Fruit fly (Drosophila melanogaster) whole organism, embryonic: ENCODE measurements around the gene drn.

Experiments
- Aef1 ChIP-seq: fragments of 200-800 bp; sonication (Bioruptor generic); IDR thresholded peaks from 3 replicates; pipeline ENCODE4 v1.3.6; 2022; ENCODE audit warnings: missing biosample characterization, missing genetic modification characterization
- Bdp1 ChIP-seq: fragments of 200-800 bp; sonication (Bioruptor generic); optimal IDR thresholded peaks from 3 replicates; lab custom pipeline; 2016; ENCODE audit warnings: missing biosample characterization, missing genetic modification characterization
- CG1024 ChIP-seq: fragments of 200-800 bp; sonication (Bioruptor generic); IDR thresholded peaks from 2 replicates; pipeline ENCODE4 v1.3.6; 2022; ENCODE audit warnings: missing biosample characterization, missing genetic modification characterization
- CG10979 ChIP-seq: fragments of 200-800 bp; sonication (Bioruptor generic); optimal IDR thresholded peaks from 2 replicates; lab custom pipeline; 2018; ENCODE audit warnings: missing biosample characterization, mild to moderate bottlenecking, missing genetic modification characterization, moderate library complexity
- CG11696 ChIP-seq: fragments of 200-800 bp; sonication (Bioruptor generic); IDR thresholded peaks from 2 replicates; pipeline ENCODE4 v1.3.6; 2022; ENCODE audit warnings: missing biosample characterization, missing genetic modification characterization
- CG14441 ChIP-seq: fragments of 200-800 bp; sonication (Bioruptor generic); IDR thresholded peaks from 2 replicates; pipeline ENCODE4 v1.3.6; 2022; ENCODE audit warnings: missing biosample characterization, missing genetic modification characterization
- CG14710 ChIP-seq: fragments of 200-800 bp; sonication (Bioruptor generic); optimal IDR thresholded peaks from 3 replicates; lab custom pipeline; 2019; ENCODE audit warnings: missing biosample characterization, mild to moderate bottlenecking, missing genetic modification characterization, moderate library complexity
- CG1647 ChIP-seq: fragments of 200-800 bp; sonication (Bioruptor generic); optimal IDR thresholded peaks from 3 replicates; lab custom pipeline; 2016; ENCODE audit warnings: missing biosample characterization, missing genetic modification characterization
- CG16863 ChIP-seq: fragments of 200-800 bp; sonication (Bioruptor generic); optimal IDR thresholded peaks from 3 replicates; lab custom pipeline; 2016; ENCODE audit warnings: missing biosample characterization, missing genetic modification characterization
- CG18619 ChIP-seq: fragments of 200-800 bp; sonication (Bioruptor generic); optimal IDR thresholded peaks from 3 replicates; lab custom pipeline; 2017; ENCODE audit warnings: missing biosample characterization, mild to moderate bottlenecking, missing genetic modification characterization
- CG2116 ChIP-seq: fragments of 200-800 bp; sonication (Bioruptor generic); optimal IDR thresholded peaks from 3 replicates; lab custom pipeline; 2018; ENCODE audit warnings: missing biosample characterization, mild to moderate bottlenecking, missing genetic modification characterization
- CG2875 ChIP-seq: fragments of 200-800 bp; sonication (Bioruptor generic); optimal IDR thresholded peaks from 2 replicates; lab custom pipeline; 2017; ENCODE audit warnings: missing biosample characterization, mild to moderate bottlenecking, missing genetic modification characterization, missing genetic modification reagents
- CG30020 ChIP-seq: fragments of 200-800 bp; optimal IDR thresholded peaks from 2 replicates; lab custom pipeline; 2019; ENCODE audit warnings: missing biosample characterization, mild to moderate bottlenecking, missing genetic modification characterization, moderate library complexity
- CG34422 ChIP-seq: fragments of 200-800 bp; sonication (Bioruptor generic); IDR thresholded peaks from 3 replicates; pipeline ENCODE4 v1.3.6; 2022; ENCODE audit warnings: missing biosample characterization, missing genetic modification characterization
- CG7357 ChIP-seq: fragments of 200-800 bp; sonication (Bioruptor generic); IDR thresholded peaks from 3 replicates; pipeline ENCODE4 v1.3.6; 2022; ENCODE audit warnings: missing biosample characterization, missing genetic modification characterization
- CG7786 ChIP-seq: fragments of 200-800 bp; sonication (Bioruptor generic); optimal IDR thresholded peaks from 2 replicates; lab custom pipeline; 2016; ENCODE audit warnings: missing biosample characterization, missing genetic modification characterization
- CG9727 ChIP-seq: fragments of 200-800 bp; sonication (Bioruptor generic); optimal IDR thresholded peaks from 3 replicates; lab custom pipeline; 2017; ENCODE audit warnings: missing biosample characterization, mild to moderate bottlenecking, missing genetic modification characterization
- CG9817 ChIP-seq: fragments of 200-800 bp; sonication (Bioruptor generic); optimal IDR thresholded peaks from 2 replicates; lab custom pipeline; 2018; ENCODE audit warnings: missing biosample characterization, mild to moderate bottlenecking, missing genetic modification characterization, moderate library complexity
- CG9932 ChIP-seq: fragments of 200-800 bp; sonication (Bioruptor generic); IDR thresholded peaks from 2 replicates; pipeline ENCODE4 v1.3.6; 2022; ENCODE audit warnings: missing biosample characterization, missing genetic modification characterization
- Chrac-16 ChIP-seq: fragments of 200-800 bp; sonication (Bioruptor generic); optimal IDR thresholded peaks from 3 replicates; lab custom pipeline; 2016; ENCODE audit warnings: missing biosample characterization, missing genetic modification characterization
- D19A ChIP-seq: fragments of 200-800 bp; optimal IDR thresholded peaks from 3 replicates; lab custom pipeline; 2019; ENCODE audit warnings: missing biosample characterization, mild to moderate bottlenecking, missing genetic modification characterization, moderate library complexity
- E2f2 ChIP-seq: fragments of 200-800 bp; sonication (Bioruptor generic); IDR thresholded peaks from 2 replicates; pipeline ENCODE4 v1.3.6; 2022; ENCODE audit warnings: missing biosample characterization, missing genetic modification characterization
- Eip74EF ChIP-seq, 2 experiments: fragments of 200-800 bp in 1 of 2; fragments of >200 bp in 1 of 2; sonication (Bioruptor generic) in 1 of 2; optimal IDR thresholded peaks; 2 replicates each; lab custom pipeline; 2017 to 2019; ENCODE audit warnings: missing biosample characterization in 2 of 2, missing genetic modification characterization in 2 of 2, mild to moderate bottlenecking in 1 of 2, moderate library complexity in 1 of 2
- Fer3 ChIP-seq: fragments of 200-800 bp; sonication (Bioruptor generic); optimal IDR thresholded peaks from 2 replicates; lab custom pipeline; 2018; ENCODE audit warnings: missing biosample characterization, mild to moderate bottlenecking, missing genetic modification characterization, moderate library complexity
- HHEX ChIP-seq: fragments of 200-800 bp; sonication (Bioruptor generic); optimal IDR thresholded peaks from 3 replicates; lab custom pipeline; 2017; ENCODE audit warnings: missing biosample characterization, mild to moderate bottlenecking, missing genetic modification characterization, missing genetic modification reagents
- MESR4 ChIP-seq: fragments of 200-800 bp; sonication (Bioruptor generic); optimal IDR thresholded peaks from 2 replicates; lab custom pipeline; 2018; ENCODE audit warnings: missing biosample characterization, mild to moderate bottlenecking, missing genetic modification characterization, moderate library complexity
- NC2β ChIP-seq: fragments of 200-800 bp; sonication (Bioruptor generic); optimal IDR thresholded peaks from 2 replicates; lab custom pipeline; 2016; ENCODE audit warnings: missing biosample characterization, missing genetic modification characterization
- Rx ChIP-seq: fragments of 200-800 bp; sonication (Bioruptor generic); IDR thresholded peaks from 2 replicates; pipeline ENCODE4 v1.3.6; 2022; ENCODE audit warnings: missing biosample characterization, missing genetic modification characterization
- Side ChIP-seq: fragments of 200-800 bp; sonication (Bioruptor generic); optimal IDR thresholded peaks from 2 replicates; lab custom pipeline; 2016; ENCODE audit warnings: missing biosample characterization, missing genetic modification characterization
- Ssrp ChIP-seq: fragments of 200-800 bp; sonication (Bioruptor generic); optimal IDR thresholded peaks from 2 replicates; lab custom pipeline; 2018; ENCODE audit warnings: missing biosample characterization, mild to moderate bottlenecking, missing genetic modification characterization, moderate library complexity
- Usf ChIP-seq: fragments of 200-800 bp; sonication (Bioruptor generic); optimal IDR thresholded peaks from 2 replicates; lab custom pipeline; 2017; ENCODE audit warnings: missing genotype, missing biosample characterization, missing genetic modification characterization
- ato ChIP-seq: fragments of 200-800 bp; sonication (Bioruptor generic); IDR thresholded peaks from 2 replicates; pipeline ENCODE4 v1.3.6; 2022; ENCODE audit warnings: missing biosample characterization, missing genetic modification characterization; ENCODE audit not compliant: partially characterized antibody
- eve ChIP-seq, 2 experiments: fragments of >200 bp; optimal IDR thresholded peaks; 2 replicates each; lab custom pipeline; 2017; ENCODE audit warnings: missing biosample characterization in 2 of 2, missing genetic modification characterization in 2 of 2
- grau ChIP-seq: fragments of 200-800 bp; optimal IDR thresholded peaks from 3 replicates; lab custom pipeline; 2019; ENCODE audit warnings: missing biosample characterization, mild to moderate bottlenecking, missing genetic modification characterization, moderate library complexity
- gsb-n ChIP-seq: fragments of 200-800 bp; sonication (Bioruptor generic); optimal IDR thresholded peaks from 3 replicates; lab custom pipeline; 2018; ENCODE audit warnings: missing biosample characterization, mild to moderate bottlenecking, missing genetic modification characterization
- hb ChIP-seq: fragments of 200-800 bp; sonication (Bioruptor generic); IDR thresholded peaks from 3 replicates; pipeline ENCODE4 v1.3.6; 2022; ENCODE audit warnings: missing biosample characterization, missing genetic modification characterization; ENCODE audit not compliant: partially characterized antibody
- hth ChIP-seq: fragments of >200 bp; optimal IDR thresholded peaks from 2 replicates; lab custom pipeline; 2017; ENCODE audit warnings: inconsistent platforms
- inv ChIP-seq: fragments of 200-800 bp; sonication (Bioruptor generic); IDR thresholded peaks from 2 replicates; pipeline ENCODE4 v1.3.6; 2022; ENCODE audit warnings: missing biosample characterization, missing genetic modification characterization; ENCODE audit not compliant: partially characterized antibody
- jing ChIP-seq: fragments of 200-800 bp; sonication (Bioruptor generic); optimal IDR thresholded peaks from 2 replicates; lab custom pipeline; 2018; ENCODE audit warnings: missing biosample characterization, mild to moderate bottlenecking, missing genetic modification characterization
- lbe ChIP-seq: fragments of 200-800 bp; sonication (Bioruptor generic); optimal IDR thresholded peaks from 2 replicates; lab custom pipeline; 2016; ENCODE audit warnings: missing biosample characterization, mild to moderate bottlenecking, missing genetic modification characterization
- nom ChIP-seq: fragments of 200-800 bp; sonication (Bioruptor generic); optimal IDR thresholded peaks from 2 replicates; lab custom pipeline; 2017; ENCODE audit warnings: missing biosample characterization, missing genetic modification characterization, mild to moderate bottlenecking, moderate library complexity, missing genetic modification reagents
- p53 ChIP-seq: fragments of 200-800 bp; sonication (Bioruptor generic); optimal IDR thresholded peaks from 2 replicates; lab custom pipeline; 2016; ENCODE audit warnings: missing biosample characterization, missing genetic modification characterization
- phol ChIP-seq: fragments of 200-800 bp; sonication (Bioruptor generic); optimal IDR thresholded peaks from 3 replicates; lab custom pipeline; 2018; ENCODE audit warnings: missing biosample characterization, mild to moderate bottlenecking, missing genetic modification characterization, moderate library complexity
- psq ChIP-seq: fragments of 200-800 bp; sonication (Bioruptor generic); optimal IDR thresholded peaks from 2 replicates; lab custom pipeline; 2017; ENCODE audit warnings: missing biosample characterization, missing genetic modification characterization
- repo ChIP-seq: fragments of 200-800 bp; sonication (Bioruptor generic); optimal IDR thresholded peaks from 2 replicates; lab custom pipeline; 2016; ENCODE audit warnings: missing biosample characterization, missing genetic modification characterization
- row ChIP-seq: fragments of 200-800 bp; sonication (Bioruptor generic); IDR thresholded peaks from 3 replicates; pipeline ENCODE4 v1.3.6; 2022; ENCODE audit warnings: missing biosample characterization, missing genetic modification characterization
- salm ChIP-seq: fragments of 200-800 bp; sonication (Bioruptor generic); optimal IDR thresholded peaks from 2 replicates; lab custom pipeline; 2018; ENCODE audit warnings: missing biosample characterization, mild to moderate bottlenecking, missing genetic modification characterization
- ssp ChIP-seq: fragments of 200-800 bp; sonication (Bioruptor generic); IDR thresholded peaks from 2 replicates; pipeline ENCODE4 v1.3.6; 2022; ENCODE audit warnings: missing biosample characterization, missing genetic modification characterization
- vvl ChIP-seq: fragments of 200-800 bp; sonication (Bioruptor generic); IDR thresholded peaks from 2 replicates; pipeline ENCODE4 v1.3.6; 2022; ENCODE audit warnings: missing biosample characterization, missing genetic modification characterization

drn gene

DNA sequence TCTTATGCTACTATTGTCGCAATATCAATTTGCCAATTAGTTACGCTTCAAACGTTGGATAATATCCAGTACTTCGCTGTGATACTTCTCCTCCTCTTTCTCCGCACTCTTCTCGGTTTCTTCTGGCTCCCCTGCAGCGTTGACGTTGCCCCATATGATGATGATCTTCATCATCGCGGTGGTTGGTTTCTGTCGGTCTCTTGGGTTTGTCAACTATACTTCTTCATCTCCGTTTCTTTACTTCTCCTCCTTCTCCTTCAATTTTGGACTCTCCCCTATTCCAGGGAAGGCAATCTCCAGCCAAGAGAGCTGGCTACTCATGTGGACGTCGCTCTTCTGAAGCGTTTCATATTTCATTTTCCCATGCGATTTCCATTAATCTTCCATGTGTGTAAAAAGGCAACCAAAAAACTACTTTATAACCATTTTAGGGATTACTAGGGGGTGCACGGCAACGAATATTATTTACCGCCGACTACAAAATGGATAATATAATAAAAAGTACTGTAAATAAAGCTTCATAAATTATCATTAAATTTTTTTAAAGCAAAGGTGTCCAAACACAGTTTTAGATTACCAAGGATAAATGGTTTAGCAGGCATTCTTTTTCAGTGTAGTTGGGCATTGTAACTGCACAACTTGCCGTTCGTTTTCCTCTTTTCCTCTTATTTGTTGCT is 7.8 kb downstream of the drn start (continued):
- TF ChIP-seq CG7786 (GFP tag; lab: Kevin White, UChicago), result no peak
- TF ChIP-seq repo, result no peak
- TF ChIP-seq NC2β, result no peak
- TF ChIP-seq MESR4 (GFP tag; lab: Kevin White, UChicago), result no peak
- no peak for TF ChIP-seq jing (GFP tag; lab: Kevin White, UChicago)
- no peak for TF ChIP-seq CG2116 (GFP tag; lab: Kevin White, UChicago)
- no peak for TF ChIP-seq CG7357
- no peak for TF ChIP-seq CG9817
- no peak for TF ChIP-seq ssp
- no peak for TF ChIP-seq CG34422 (GFP tag; lab: Robert Waterston, UW)
- TF ChIP-seq Chrac-16 (GFP tag; lab: Kevin White, UChicago), result no peak
- no peak for TF ChIP-seq p53 (GFP tag; lab: Kevin White, UChicago)
- no peak for TF ChIP-seq CG16863 (GFP tag; lab: Kevin White, UChicago)
- TF ChIP-seq grau (tag; lab: Kevin White, UChicago), result peak; percentile 21
- no peak for TF ChIP-seq CG9932 (GFP tag; lab: Robert Waterston, UW)
- TF ChIP-seq CG18619, result no peak
- peak; percentile 4 for TF ChIP-seq psq (GFP tag; lab: Kevin White, UChicago)
- TF ChIP-seq CG30020 (tag; lab: Kevin White, UChicago), result no peak
- no peak for TF ChIP-seq CG14441
- TF ChIP-seq hb (GFP tag; lab: Robert Waterston, UW), result no peak
- TF ChIP-seq inv (GFP tag; lab: Robert Waterston, UW), result no peak
- TF ChIP-seq Usf (GFP tag; lab: Kevin White, UChicago), result no peak
- TF ChIP-seq Ssrp, result peak; percentile 16
- no peak for TF ChIP-seq CG1647 (GFP tag; lab: Kevin White, UChicago)

DNA sequence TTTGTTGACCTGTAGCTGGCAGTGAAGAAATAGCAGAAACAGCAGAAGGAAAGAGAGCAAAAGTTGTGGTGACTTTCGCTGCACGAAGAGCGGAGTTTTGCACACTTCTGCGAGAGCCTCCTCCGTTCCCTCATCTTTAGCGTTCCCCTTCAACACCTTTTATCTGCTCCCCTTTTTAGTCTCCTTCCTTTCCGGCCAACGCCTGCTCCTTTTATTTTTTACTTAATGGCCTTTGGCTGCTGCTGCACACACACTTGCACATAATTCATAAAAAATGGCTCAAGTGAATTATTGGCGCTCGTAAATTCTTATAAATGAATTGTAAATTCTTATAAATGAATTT is 8.3 kb downstream of the drn start:
- TF ChIP-seq Eip74EF (GFP tag; optimal IDR thresholded peaks at IDR 0.05; lab: Kevin White, UChicago), result no peak
- no peak for TF ChIP-seq Bdp1 (GFP tag; lab: Kevin White, UChicago)
- TF ChIP-seq lbe (GFP tag; lab: Kevin White, UChicago), result no peak
- TF ChIP-seq eve (GFP tag; optimal IDR thresholded peaks at IDR 0.05; lab: Kevin White, UChicago), result no peak
- TF ChIP-seq row (GFP tag; lab: Robert Waterston, UW), result no peak
- no peak for TF ChIP-seq CG2875
- TF ChIP-seq CG10979, result no peak
- no peak for TF ChIP-seq Aef1 (GFP tag; lab: Robert Waterston, UW)
- TF ChIP-seq Rx (GFP tag; lab: Robert Waterston, UW), result no peak
- no peak for TF ChIP-seq p53 (GFP tag; lab: Kevin White, UChicago)
- TF ChIP-seq nom (GFP tag; lab: Kevin White, UChicago), result peak; percentile 18
- 0 out of 2 replicates have a peak, but pooled peaks have one; percentile 3 for TF ChIP-seq E2f2 (GFP tag; lab: Robert Waterston, UW)
- no peak for TF ChIP-seq Chrac-16 (GFP tag; lab: Kevin White, UChicago)
- no peak for TF ChIP-seq CG1024 (GFP tag; lab: Robert Waterston, UW)

DNA sequence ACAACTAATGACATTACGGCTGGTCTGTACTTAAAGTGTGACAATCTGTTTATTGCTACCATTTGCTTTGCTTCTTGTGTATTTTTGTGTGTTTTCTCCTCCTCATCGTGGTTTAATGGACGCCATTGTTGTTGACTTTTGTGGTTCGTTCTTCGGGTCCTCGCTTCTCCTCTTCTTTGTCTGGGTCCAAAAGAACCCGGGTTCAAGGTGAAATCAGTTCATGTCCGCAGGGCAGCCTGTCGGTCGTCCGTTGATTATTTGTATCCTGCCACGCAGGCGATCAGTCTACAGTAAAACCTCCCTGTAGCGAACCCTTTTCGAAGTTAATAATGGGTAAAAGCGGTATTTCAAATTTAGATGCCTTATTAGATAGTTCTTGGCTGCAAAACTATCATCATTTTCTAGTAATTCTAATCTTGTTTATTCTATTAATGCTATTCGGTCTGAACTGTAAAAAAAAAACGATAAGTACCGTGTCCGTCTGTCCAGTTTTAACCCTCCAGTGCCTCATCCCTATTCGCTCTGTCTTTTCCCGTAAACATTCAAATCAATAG is 9.3 kb downstream of the drn start:
- TF ChIP-seq CG9727 (GFP tag; lab: Kevin White, UChicago), result peak; percentile 9
- no peak for TF ChIP-seq vvl
- peak; percentile 6 for TF ChIP-seq D19A (tag; lab: Kevin White, UChicago)
- TF ChIP-seq Fer3, result no peak
- TF ChIP-seq Side (GFP tag; lab: Kevin White, UChicago), result no peak
- no peak for TF ChIP-seq hth (lab: Kevin White, UChicago)
- TF ChIP-seq HHEX (GFP tag; lab: Kevin White, UChicago), result no peak
- no peak for TF ChIP-seq CG14710 (tag; lab: Kevin White, UChicago)
- no peak for TF ChIP-seq salm (tag; lab: Kevin White, UChicago)
- TF ChIP-seq gsb-n (tag; lab: Kevin White, UChicago), result no peak
- peak; percentile 42 for TF ChIP-seq phol (tag; lab: Kevin White, UChicago)
- TF ChIP-seq ato, result no peak
- no peak for TF ChIP-seq CG11696
